Worm (Caenorhabditis elegans) whole organism, late embryonic: Measurements from ENCODE around the gene sri-45.

Experiments used
- fkh-10 ChIP-seq: fragments of 150-350 bp; optimal IDR thresholded peaks from 2 replicates; lab custom pipeline; 2014; ENCODE audit warnings: missing biosample characterization, missing genetic modification reagents, missing genetic modification characterization
- hlh-30 ChIP-seq: sonication (generic microtip); optimal IDR thresholded peaks from 2 replicates; lab custom pipeline; 2017; ENCODE audit warnings: antibody characterized with exemption, missing genetic modification characterization, missing compliant biosample characterization; ENCODE audit not compliant: insufficient read depth
- lim-6 ChIP-seq: sonication (generic microtip); optimal IDR thresholded peaks from 2 replicates; lab custom pipeline; 2016; ENCODE audit warnings: missing genetic modification characterization, missing compliant biosample characterization

DNA sequence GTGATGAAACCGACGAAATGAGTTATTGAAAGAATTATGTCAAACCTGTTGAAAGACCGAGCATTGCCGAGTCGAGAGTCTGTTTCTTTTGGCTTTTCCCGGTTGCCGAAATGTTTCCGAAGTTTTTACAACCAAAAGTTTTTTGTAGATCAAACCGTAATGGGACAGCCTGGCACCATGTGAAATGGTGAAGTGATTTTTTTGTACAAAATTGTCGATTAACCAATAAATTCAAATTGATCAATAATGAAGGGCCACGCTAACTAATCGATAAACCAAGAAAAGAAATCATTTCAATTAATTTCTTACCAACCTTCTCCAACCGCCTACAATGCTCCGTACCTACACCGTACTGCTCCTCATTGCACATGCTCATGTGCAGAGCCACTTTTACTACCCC is 30.0 kb upstream of the sri-45 start, which contains the start of gene T02H6.3:
- TF ChIP-seq lim-6 (tag; lab: Kevin White, UChicago) = no peak
- TF ChIP-seq hlh-30 = no peak
- no peak for TF ChIP-seq fkh-10 (GFP tag; lab: Kevin White, UChicago)
